Fruit fly (Drosophila melanogaster) whole organism, embryonic: Measurements from ENCODE around the gene mEFTs.

ENCODE experiments used
- Abd-B ChIP-seq: fragments of 200-800 bp; sonication (Bioruptor generic); optimal IDR thresholded peaks from 2 replicates; lab custom pipeline; 2018; ENCODE audit warnings: missing biosample characterization, mild to moderate bottlenecking, missing genetic modification characterization, moderate library complexity
- Adf1 ChIP-seq: fragments of 200-800 bp; sonication (Bioruptor generic); IDR thresholded peaks from 2 replicates; pipeline ENCODE4 v1.3.6; 2022; ENCODE audit warnings: missing biosample characterization, missing genetic modification characterization
- Atf6 ChIP-seq: fragments of 200-800 bp; sonication (Bioruptor generic); IDR thresholded peaks from 2 replicates; pipeline ENCODE4 v1.3.6; 2022; ENCODE audit warnings: missing biosample characterization, missing genetic modification characterization
- CG10147 ChIP-seq: fragments of 200-800 bp; sonication (Bioruptor generic); optimal IDR thresholded peaks from 2 replicates; lab custom pipeline; 2019; ENCODE audit warnings: missing biosample characterization, mild to moderate bottlenecking, missing genetic modification characterization, moderate library complexity
- CG11560 ChIP-seq: fragments of 200-800 bp; sonication (Bioruptor generic); IDR thresholded peaks from 3 replicates; pipeline ENCODE4 v1.3.6; 2022; ENCODE audit warnings: missing biosample characterization, missing genetic modification characterization
- CG12236 ChIP-seq: fragments of 200-800 bp; sonication (Bioruptor generic); optimal IDR thresholded peaks from 2 replicates; lab custom pipeline; 2016; ENCODE audit warnings: missing biosample characterization, missing genetic modification characterization
- CG13775 ChIP-seq: fragments of 200-800 bp; sonication (Bioruptor generic); optimal IDR thresholded peaks from 3 replicates; lab custom pipeline; 2017; ENCODE audit warnings: missing biosample characterization, mild to moderate bottlenecking, missing genetic modification characterization
- CG15479 ChIP-seq: fragments of 200-800 bp; sonication (Bioruptor generic); optimal IDR thresholded peaks from 3 replicates; lab custom pipeline; 2019; ENCODE audit warnings: missing biosample characterization, mild to moderate bottlenecking, missing genetic modification characterization, moderate library complexity
- CG16815 ChIP-seq: fragments of 200-800 bp; sonication (Bioruptor generic); optimal IDR thresholded peaks from 3 replicates; lab custom pipeline; 2017; ENCODE audit warnings: missing biosample characterization, mild to moderate bottlenecking, missing genetic modification characterization
- CG2129 ChIP-seq: fragments of 200-800 bp; sonication (Bioruptor generic); IDR thresholded peaks from 2 replicates; pipeline ENCODE4 v1.3.6; 2022; ENCODE audit warnings: missing biosample characterization, missing genetic modification characterization; ENCODE audit not compliant: partially characterized antibody
- CG3065 ChIP-seq: fragments of 200-800 bp; sonication (Bioruptor generic); optimal IDR thresholded peaks from 2 replicates; lab custom pipeline; 2016; ENCODE audit warnings: missing biosample characterization, missing genetic modification characterization
- CG32767 ChIP-seq: fragments of 200-800 bp; sonication (Bioruptor generic); IDR thresholded peaks from 2 replicates; pipeline ENCODE4 v1.3.6; 2022; ENCODE audit warnings: missing biosample characterization, missing genetic modification characterization
- CG34422 ChIP-seq: fragments of 200-800 bp; sonication (Bioruptor generic); IDR thresholded peaks from 3 replicates; pipeline ENCODE4 v1.3.6; 2022; ENCODE audit warnings: missing biosample characterization, missing genetic modification characterization
- CG43689 ChIP-seq: fragments of 200-800 bp; sonication (Bioruptor generic); IDR thresholded peaks from 2 replicates; pipeline ENCODE4 v1.3.6; 2022; ENCODE audit warnings: missing biosample characterization, missing genetic modification characterization
- CG6175 ChIP-seq: fragments of 200-800 bp; sonication (Bioruptor generic); IDR thresholded peaks from 3 replicates; pipeline ENCODE4 v1.3.6; 2022; ENCODE audit warnings: missing biosample characterization, missing genetic modification characterization
- CG8290 ChIP-seq, 3 experiments: fragments of 200-800 bp; sonication (Bioruptor generic); optimal IDR thresholded peaks; 2 replicates each; lab custom pipeline; 2016 to 2019; ENCODE audit warnings: missing biosample characterization in 3 of 3, missing genetic modification characterization in 3 of 3, mild to moderate bottlenecking in 2 of 3, moderate library complexity in 1 of 3
- CG9215 ChIP-seq: fragments of 200-800 bp; sonication (Bioruptor generic); IDR thresholded peaks from 2 replicates; pipeline ENCODE4 v1.3.6; 2022; ENCODE audit warnings: missing biosample characterization, missing genetic modification characterization
- CG9932 ChIP-seq: fragments of 200-800 bp; sonication (Bioruptor generic); IDR thresholded peaks from 2 replicates; pipeline ENCODE4 v1.3.6; 2022; ENCODE audit warnings: missing biosample characterization, missing genetic modification characterization
- Doc2 ChIP-seq: fragments of 200-800 bp; sonication (Bioruptor generic); IDR thresholded peaks from 2 replicates; pipeline ENCODE4 v1.3.6; 2022; ENCODE audit warnings: missing biosample characterization, missing genetic modification characterization
- Ets65A ChIP-seq: fragments of 200-800 bp; sonication (Bioruptor generic); peaks from one replicate; lab custom pipeline; 2016; ENCODE audit warnings: missing biosample characterization, missing genetic modification characterization
- GATAe ChIP-seq: fragments of 200-800 bp; sonication (Bioruptor generic); conservative IDR thresholded peaks from 2 replicates; pipeline ENCODE4 v1.3.6; 2022; ENCODE audit warnings: missing biosample characterization, missing genetic modification characterization
- Hey ChIP-seq: fragments of 200-800 bp; sonication (Bioruptor generic); optimal IDR thresholded peaks from 3 replicates; lab custom pipeline; 2018; ENCODE audit warnings: missing biosample characterization, mild to moderate bottlenecking, missing genetic modification characterization
- Hr51 ChIP-seq, 2 experiments: fragments of 200-800 bp; sonication (Bioruptor generic); optimal IDR thresholded peaks; 2 replicates in 1 of 2; 3 replicates in 1 of 2; lab custom pipeline; 2016 to 2018; ENCODE audit warnings: missing biosample characterization in 2 of 2, missing genetic modification characterization in 2 of 2, mild to moderate bottlenecking in 1 of 2, moderate library complexity in 1 of 2
- Jarid2 ChIP-seq: fragments of 200-800 bp; sonication (Bioruptor generic); optimal IDR thresholded peaks from 3 replicates; lab custom pipeline; 2017; ENCODE audit warnings: mild to moderate bottlenecking, missing biosample characterization, missing genetic modification reagents, missing genetic modification characterization
- NC2β ChIP-seq: fragments of 200-800 bp; sonication (Bioruptor generic); optimal IDR thresholded peaks from 2 replicates; lab custom pipeline; 2016; ENCODE audit warnings: missing biosample characterization, missing genetic modification characterization
- Oli ChIP-seq: fragments of 200-800 bp; sonication (Bioruptor generic); optimal IDR thresholded peaks from 2 replicates; lab custom pipeline; 2018; ENCODE audit warnings: missing biosample characterization, mild to moderate bottlenecking, missing genetic modification characterization, moderate library complexity
- Sry-δ ChIP-seq: fragments of 200-800 bp; sonication (Bioruptor generic); optimal IDR thresholded peaks from 2 replicates; lab custom pipeline; 2016; ENCODE audit warnings: missing biosample characterization, missing genetic modification characterization
- abd-A ChIP-seq: fragments of 200-800 bp; sonication (Bioruptor generic); optimal IDR thresholded peaks from 3 replicates; lab custom pipeline; 2019; ENCODE audit warnings: missing biosample characterization, mild to moderate bottlenecking, missing genetic modification characterization, moderate library complexity
- cg ChIP-seq: fragments of 200-800 bp; sonication (Bioruptor generic); optimal IDR thresholded peaks from 3 replicates; lab custom pipeline; 2019; ENCODE audit warnings: missing biosample characterization, mild to moderate bottlenecking, missing genetic modification characterization, moderate library complexity
- ci ChIP-seq: fragments of 200-800 bp; sonication (Bioruptor generic); IDR thresholded peaks from 3 replicates; pipeline ENCODE4 v1.3.6; 2022; ENCODE audit warnings: missing biosample characterization, missing genetic modification characterization
- croc ChIP-seq: fragments of 200-800 bp; sonication (Bioruptor generic); conservative IDR thresholded peaks from 3 replicates; pipeline ENCODE4 v1.3.6; 2022; ENCODE audit warnings: missing biosample characterization, missing genetic modification characterization
- dan ChIP-seq: fragments of 200-800 bp; sonication (Bioruptor generic); IDR thresholded peaks from 2 replicates; pipeline ENCODE4 v1.3.6; 2022; ENCODE audit warnings: missing biosample characterization, missing genetic modification characterization
- exex ChIP-seq: fragments of 200-800 bp; sonication (Bioruptor generic); optimal IDR thresholded peaks from 4 replicates; lab custom pipeline; 2018; ENCODE audit warnings: missing biosample characterization, mild to moderate bottlenecking, missing genetic modification characterization, moderate library complexity
- eyg ChIP-seq: fragments of 200-800 bp; sonication (Bioruptor generic); optimal IDR thresholded peaks from 3 replicates; lab custom pipeline; 2016; ENCODE audit warnings: missing biosample characterization, missing genetic modification characterization
- gce ChIP-seq: fragments of 200-800 bp; sonication (Bioruptor generic); IDR thresholded peaks from 3 replicates; pipeline ENCODE4 v1.3.6; 2022; ENCODE audit warnings: missing biosample characterization, missing genetic modification characterization
- gro ChIP-seq: fragments of 200-800 bp; sonication (Bioruptor generic); optimal IDR thresholded peaks from 2 replicates; lab custom pipeline; 2016; ENCODE audit warnings: missing biosample characterization, missing genetic modification characterization
- hb ChIP-seq: fragments of 200-800 bp; sonication (Bioruptor generic); IDR thresholded peaks from 3 replicates; pipeline ENCODE4 v1.3.6; 2022; ENCODE audit warnings: missing biosample characterization, missing genetic modification characterization; ENCODE audit not compliant: partially characterized antibody
- hbn ChIP-seq: fragments of 200-800 bp; sonication (Bioruptor generic); IDR thresholded peaks from 2 replicates; pipeline ENCODE4 v1.3.6; 2022; ENCODE audit warnings: missing biosample characterization, missing genetic modification characterization; ENCODE audit not compliant: partially characterized antibody
- inv ChIP-seq: fragments of 200-800 bp; sonication (Bioruptor generic); IDR thresholded peaks from 2 replicates; pipeline ENCODE4 v1.3.6; 2022; ENCODE audit warnings: missing biosample characterization, missing genetic modification characterization; ENCODE audit not compliant: partially characterized antibody
- kni ChIP-seq: fragments of 200-800 bp; sonication (Bioruptor generic); optimal IDR thresholded peaks from 3 replicates; lab custom pipeline; 2017; ENCODE audit warnings: mild to moderate bottlenecking, missing biosample characterization, missing genetic modification reagents, missing genetic modification characterization
- nerfin-1 ChIP-seq: fragments of 200-800 bp; sonication (Bioruptor generic); optimal IDR thresholded peaks from 3 replicates; lab custom pipeline; 2019; ENCODE audit warnings: missing biosample characterization, mild to moderate bottlenecking, missing genetic modification characterization, moderate library complexity
- oc ChIP-seq: fragments of 200-800 bp; sonication (Bioruptor generic); optimal IDR thresholded peaks from 2 replicates; lab custom pipeline; 2018; ENCODE audit warnings: missing biosample characterization, mild to moderate bottlenecking, missing genetic modification characterization, moderate library complexity
- repo ChIP-seq: fragments of 200-800 bp; sonication (Bioruptor generic); optimal IDR thresholded peaks from 2 replicates; lab custom pipeline; 2016; ENCODE audit warnings: missing biosample characterization, missing genetic modification characterization
- sima ChIP-seq: fragments of 200-800 bp; sonication (Bioruptor generic); optimal IDR thresholded peaks from 2 replicates; lab custom pipeline; 2016; ENCODE audit warnings: missing biosample characterization, missing genetic modification characterization
- slbo ChIP-seq: fragments of 200-800 bp; sonication (Bioruptor generic); IDR thresholded peaks from 2 replicates; pipeline ENCODE4 v1.3.6; 2022; ENCODE audit warnings: missing biosample characterization, missing genetic modification characterization
- sna ChIP-seq: fragments of 200-800 bp; sonication (Bioruptor generic); IDR thresholded peaks from 2 replicates; pipeline ENCODE4 v1.3.6; 2022; ENCODE audit warnings: missing biosample characterization, missing genetic modification characterization; ENCODE audit not compliant: partially characterized antibody
- so ChIP-seq: fragments of 200-800 bp; sonication (Bioruptor generic); IDR thresholded peaks from 3 replicates; pipeline ENCODE4 v1.3.6; 2022; ENCODE audit warnings: missing biosample characterization, missing genetic modification characterization
- sr ChIP-seq: fragments of 200-800 bp; sonication (Bioruptor generic); IDR thresholded peaks from 3 replicates; pipeline ENCODE4 v1.3.6; 2022; ENCODE audit warnings: missing biosample characterization, missing genetic modification characterization
- sug ChIP-seq: fragments of 200-800 bp; optimal IDR thresholded peaks from 2 replicates; lab custom pipeline; 2019; ENCODE audit warnings: missing biosample characterization, mild to moderate bottlenecking, missing genetic modification characterization, moderate library complexity
- wdn ChIP-seq: fragments of 200-800 bp; sonication (Bioruptor generic); IDR thresholded peaks from 2 replicates; pipeline ENCODE4 v1.3.6; 2022; ENCODE audit warnings: missing biosample characterization, missing genetic modification characterization

Gene mEFTs

DNA sequence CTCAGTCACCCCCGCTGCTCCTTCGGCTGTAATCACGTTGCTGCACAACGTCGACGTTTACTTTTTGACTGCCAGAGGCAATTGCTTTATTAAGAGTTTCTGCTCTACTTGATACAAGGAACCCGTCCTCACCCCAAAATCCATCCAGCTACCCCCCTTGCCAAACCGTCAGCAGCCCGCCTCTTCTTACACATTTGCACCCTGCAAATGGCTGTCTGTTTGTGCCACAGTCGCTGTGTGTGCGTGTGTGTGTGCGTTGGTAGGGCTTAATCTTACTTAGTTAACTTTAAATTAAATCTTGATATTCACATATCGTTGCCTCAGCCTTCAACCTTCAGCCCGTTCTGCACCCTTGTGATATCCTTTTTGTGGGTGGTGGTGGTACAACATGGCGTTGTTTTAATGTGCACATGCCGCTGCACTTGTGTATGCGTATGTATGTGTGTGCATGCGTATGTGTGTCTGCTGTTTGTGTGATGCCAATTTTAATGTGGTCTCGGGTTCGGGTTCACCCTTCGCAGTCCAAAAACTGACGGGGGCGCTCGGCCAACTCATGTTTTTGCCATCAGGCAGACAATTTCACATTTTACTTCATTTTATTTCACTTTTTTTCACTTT, 41.9 kb upstream of the mEFTs start (continued):
- TF ChIP-seq CG13775 = no peak
- no peak for TF ChIP-seq NC2β
- peak; percentile 79 for TF ChIP-seq Ets65A (GFP tag; lab: Kevin White, UChicago)
- TF ChIP-seq slbo (GFP tag; lab: Robert Waterston, UW) = no peak
- TF ChIP-seq ci (GFP tag; lab: Robert Waterston, UW) = 0 out of 3 replicates have a peak, but pooled peaks have one; percentile 45
- peak; percentile 53 for TF ChIP-seq oc (tag; lab: Kevin White, UChicago)
- TF ChIP-seq eyg = no peak
- no peak for TF ChIP-seq inv (GFP tag; lab: Robert Waterston, UW)
- no peak for TF ChIP-seq CG10147
- peak; percentile 50 for TF ChIP-seq cg
- no peak for TF ChIP-seq Abd-B (GFP tag; lab: Kevin White, UChicago)
- TF ChIP-seq GATAe (GFP tag; lab: Robert Waterston, UW) = no peak
- no peak for TF ChIP-seq CG34422 (GFP tag; lab: Robert Waterston, UW)
- no peak for TF ChIP-seq exex (tag; lab: Kevin White, UChicago)
- no peak for TF ChIP-seq CG16815 (GFP tag; lab: Kevin White, UChicago)
- no peak for TF ChIP-seq Sry-δ (GFP tag; lab: Kevin White, UChicago)
- peak; percentile 94 for TF ChIP-seq nerfin-1 (tag; lab: Kevin White, UChicago)
- no peak for TF ChIP-seq croc
- peak; percentile 36 for TF ChIP-seq Hey
- no peak for TF ChIP-seq dan (GFP tag; lab: Robert Waterston, UW)
- TF ChIP-seq sug (tag; lab: Kevin White, UChicago) = no peak
- no peak for TF ChIP-seq Atf6 (GFP tag; lab: Robert Waterston, UW)
- TF ChIP-seq CG2129 (GFP tag; lab: Robert Waterston, UW) = no peak
- peak; percentile 11 for TF ChIP-seq abd-A (tag; lab: Kevin White, UChicago)
- no peak for TF ChIP-seq CG3065 (GFP tag; lab: Kevin White, UChicago)
- TF ChIP-seq gro (GFP tag; lab: Kevin White, UChicago) = no peak
- no peak for TF ChIP-seq Jarid2 (GFP tag; lab: Kevin White, UChicago)
- TF ChIP-seq CG43689 (GFP tag; lab: Robert Waterston, UW) = no peak
- TF ChIP-seq kni (GFP tag; lab: Kevin White, UChicago) = peak; percentile 57
- TF ChIP-seq wdn (GFP tag; lab: Robert Waterston, UW) = no peak
- TF ChIP-seq CG12236 (GFP tag; lab: Kevin White, UChicago) = no peak
- TF ChIP-seq hb = peak; percentile 38; the same call in 1 of the 3 replicates
- TF ChIP-seq CG9932 (GFP tag; lab: Robert Waterston, UW) = no peak
- no peak for TF ChIP-seq gce (GFP tag; lab: Robert Waterston, UW)
- no peak for TF ChIP-seq sna (GFP tag; lab: Robert Waterston, UW)
- TF ChIP-seq so = no peak
- no peak for TF ChIP-seq Adf1 (GFP tag; lab: Robert Waterston, UW)
- TF ChIP-seq Doc2 (GFP tag; lab: Robert Waterston, UW) = no peak
- TF ChIP-seq repo (GFP tag; lab: Kevin White, UChicago) = no peak
- no peak for TF ChIP-seq sima
- TF ChIP-seq CG6175 (GFP tag; lab: Robert Waterston, UW) = no peak
- TF ChIP-seq sr = no peak
- TF ChIP-seq CG11560 = no peak
- peak in 1 of 2 experiments; percentile 14 for TF ChIP-seq Hr51 (GFP tag; optimal IDR thresholded peaks at IDR 0.05; lab: Kevin White, UChicago)
- no peak for TF ChIP-seq CG15479 (GFP tag; lab: Kevin White, UChicago)
- no peak for TF ChIP-seq CG32767 (GFP tag; lab: Robert Waterston, UW)
- no peak for TF ChIP-seq hbn (GFP tag; lab: Robert Waterston, UW)
- no peak for TF ChIP-seq CG9215 (GFP tag; lab: Robert Waterston, UW)
- no peak for TF ChIP-seq CG8290 (GFP tag; optimal IDR thresholded peaks at IDR 0.05; lab: Kevin White, UChicago)
- TF ChIP-seq CG8290 (tag; optimal IDR thresholded peaks at IDR 0.05; lab: Kevin White, UChicago) = no peak
- TF ChIP-seq Oli = no peak
